Worm (Caenorhabditis elegans) whole organism, early embryonic: Measurements from ENCODE around the gene scl-10.

ENCODE experiments used
- F13C5.2 ChIP-seq: sonication (generic microtip); optimal IDR thresholded peaks from 2 replicates; lab custom pipeline; 2017; ENCODE audit warnings: mild to moderate bottlenecking, missing genetic modification characterization, inconsistent platforms, missing compliant biosample characterization
- ama-1 ChIP-seq: fragments of 150-350 bp; optimal IDR thresholded peaks from 2 replicates; lab custom pipeline; 2014
- ceh-13 ChIP-seq: fragments of 200-800 bp; sonication (Bioruptor generic); optimal IDR thresholded peaks from 2 replicates; lab custom pipeline; 2018; ENCODE audit warnings: mild to moderate bottlenecking, missing genetic modification characterization, missing compliant biosample characterization
- flt-1 ChIP-seq: fragments of 200-800 bp; sonication (Bioruptor generic); IDR thresholded peaks from 2 replicates; pipeline ENCODE4 v1.3.6; 2022; ENCODE audit warnings: missing genetic modification characterization, missing compliant biosample characterization
- hmbx-1 ChIP-seq: sonication (generic microtip); optimal IDR thresholded peaks from 2 replicates; lab custom pipeline; 2016; ENCODE audit warnings: mild to moderate bottlenecking, missing genetic modification characterization, missing compliant biosample characterization
- hmg-4 ChIP-seq: fragments of 200-800 bp; sonication (Bioruptor generic); optimal IDR thresholded peaks from 2 replicates; lab custom pipeline; 2018; ENCODE audit warnings: mild to moderate bottlenecking, missing genetic modification characterization, missing compliant biosample characterization
- sea-1 ChIP-seq: fragments of 200-800 bp; sonication (Bioruptor generic); conservative IDR thresholded peaks from 2 replicates; pipeline ENCODE4 v1.3.6; 2022; ENCODE audit warnings: missing genetic modification characterization, missing compliant biosample characterization
- tbx-11 ChIP-seq: fragments of 200-800 bp; sonication (Bioruptor generic); IDR thresholded peaks from 2 replicates; pipeline ENCODE4 v1.3.6; 2022; ENCODE audit warnings: missing genetic modification characterization, missing compliant biosample characterization
- tbx-37 ChIP-seq: fragments of 200-800 bp; sonication (Bioruptor generic); conservative IDR thresholded peaks from 2 replicates; pipeline ENCODE4 v1.3.6; 2022; ENCODE audit warnings: missing genetic modification reagents, missing genetic modification characterization, missing compliant biosample characterization

DNA sequence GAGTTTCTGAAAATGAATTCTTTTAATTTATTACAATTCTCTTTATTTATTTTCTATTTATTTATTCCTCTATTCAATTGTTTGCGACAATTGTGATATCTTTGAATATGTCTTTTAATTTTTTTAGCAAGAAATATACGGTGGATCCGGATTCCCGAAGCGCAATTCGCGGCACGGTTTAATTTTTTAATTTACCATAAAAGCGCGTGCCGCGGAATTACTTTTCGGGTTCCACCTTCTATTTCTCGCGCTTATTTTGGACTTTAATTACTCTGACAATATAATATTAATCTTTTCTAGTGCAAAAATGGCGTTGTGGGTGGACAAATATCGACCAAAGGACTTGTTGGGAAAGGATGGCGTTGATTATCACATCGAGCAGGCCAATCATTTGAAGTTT is 47.2 kb downstream of the scl-10 start, which contains the start of gene rfc-3:
- peak; percentile 14 for TF ChIP-seq ama-1 (lab: Kevin White, UChicago)
- no peak for TF ChIP-seq hmg-4 (GFP tag; lab: Kevin White, UChicago)
- no peak for TF ChIP-seq flt-1 (GFP tag; lab: Robert Waterston, UW)
- TF ChIP-seq tbx-11 (GFP tag; lab: Robert Waterston, UW), result no peak
- TF ChIP-seq F13C5.2 (tag; lab: Kevin White, UChicago), result no peak
- no peak for TF ChIP-seq ceh-13
- TF ChIP-seq sea-1 (GFP tag; lab: Robert Waterston, UW), result no peak
- TF ChIP-seq hmbx-1, result no peak
- TF ChIP-seq tbx-37 (GFP tag; lab: Robert Waterston, UW), result no peak
